Fruit fly (Drosophila melanogaster): ENCODE results near the gene byn.

- TF ChIP-seq ttk (optimal IDR thresholded peaks at IDR 0.05) (no peak), Myc (optimal IDR thresholded peaks at IDR 0.05) (no peak), psq (optimal IDR thresholded peaks at IDR 0.05) (no peak), h (optimal IDR thresholded peaks at IDR 0.05) (no peak)
Observed at dm6 chr3L:11984606-11985005, 57.1 kb downstream of the byn start, which contains the start of gene CG6938.
